Worm (Caenorhabditis elegans) whole organism, L4 larva: Measurements from ENCODE around the gene srz-83.

Experiments used
- R02D3.7 ChIP-seq: fragments of 150-350 bp; sonication (generic microtip); optimal IDR thresholded peaks from 3 replicates; lab custom pipeline; 2014; ENCODE audit warnings: missing biosample characterization, missing genetic modification characterization
- ces-1 ChIP-seq: fragments of 150-350 bp; sonication (generic microtip); optimal IDR thresholded peaks from 4 replicates; lab custom pipeline; 2014; ENCODE audit warnings: missing biosample characterization, missing genetic modification reagents, missing genetic modification characterization
- egl-27 ChIP-seq: sonication (generic microtip); optimal IDR thresholded peaks from 3 replicates; lab custom pipeline; 2017; ENCODE audit warnings: missing biosample characterization, missing genetic modification reagents, missing genetic modification characterization
- nhr-25 ChIP-seq: sonication (generic microtip); optimal IDR thresholded peaks from 2 replicates; lab custom pipeline; 2017; ENCODE audit warnings: missing genetic modification characterization, mild to moderate bottlenecking, missing compliant biosample characterization, antibody characterized with exemption, moderate library complexity, borderline replicate concordance; ENCODE audit not compliant: insufficient read depth
- set-16 ChIP-seq: fragments of 200-800 bp; sonication (Bioruptor generic); IDR thresholded peaks from 2 replicates; pipeline ENCODE4 v1.3.6; 2022; ENCODE audit warnings: missing genetic modification reagents, missing genetic modification characterization, missing compliant biosample characterization
- skn-1 ChIP-seq: fragments of 150-350 bp; optimal IDR thresholded peaks from 2 replicates; lab custom pipeline; 2014; ENCODE audit warnings: missing biosample characterization, missing genetic modification characterization

DNA sequence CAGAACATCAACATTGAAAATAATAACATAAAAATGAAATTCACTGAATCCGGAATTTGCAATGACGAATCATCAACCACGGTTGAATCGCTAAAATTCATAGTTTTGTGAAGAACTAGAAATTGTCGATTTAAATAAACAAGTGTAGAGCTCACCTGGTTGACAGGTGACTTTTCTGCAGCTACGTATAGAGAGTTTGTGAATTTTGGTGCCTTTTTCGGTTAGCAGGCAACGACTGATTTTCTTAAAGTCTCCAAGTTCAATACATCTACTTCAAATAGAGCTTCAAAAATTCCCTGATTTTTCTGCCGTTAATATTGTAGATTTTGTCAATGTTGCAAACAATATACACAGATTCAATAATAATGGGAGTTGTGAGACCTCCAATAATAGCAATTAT, 27.1 kb upstream of the srz-83 start, which contains the start of gene srz-69:
- TF ChIP-seq ces-1 (GFP tag; lab: Kevin White, UChicago) = no peak
- no peak for TF ChIP-seq set-16
- TF ChIP-seq egl-27 (tag; lab: Kevin White, UChicago) = no peak
- TF ChIP-seq nhr-25 (tag; lab: Kevin White, UChicago) = no peak
- no peak for TF ChIP-seq skn-1 (tag; lab: Kevin White, UChicago)
- TF ChIP-seq R02D3.7 (tag; lab: Kevin White, UChicago) = no peak
